Worm (Caenorhabditis elegans) whole organism, L4/young adult: ENCODE results near the gene idpp-16.

Experiments
- dao-5 ChIP-seq: sonication (generic microtip); optimal IDR thresholded peaks from 2 replicates; lab custom pipeline; 2016; ENCODE audit warnings: missing genotype, missing genetic modification characterization, moderate library complexity, missing compliant biosample characterization
- him-1 ChIP-seq: sonication (generic microtip); optimal IDR thresholded peaks from 2 replicates; lab custom pipeline; 2016; ENCODE audit warnings: missing genotype, missing genetic modification reagents, missing genetic modification characterization, missing compliant biosample characterization

DNA sequence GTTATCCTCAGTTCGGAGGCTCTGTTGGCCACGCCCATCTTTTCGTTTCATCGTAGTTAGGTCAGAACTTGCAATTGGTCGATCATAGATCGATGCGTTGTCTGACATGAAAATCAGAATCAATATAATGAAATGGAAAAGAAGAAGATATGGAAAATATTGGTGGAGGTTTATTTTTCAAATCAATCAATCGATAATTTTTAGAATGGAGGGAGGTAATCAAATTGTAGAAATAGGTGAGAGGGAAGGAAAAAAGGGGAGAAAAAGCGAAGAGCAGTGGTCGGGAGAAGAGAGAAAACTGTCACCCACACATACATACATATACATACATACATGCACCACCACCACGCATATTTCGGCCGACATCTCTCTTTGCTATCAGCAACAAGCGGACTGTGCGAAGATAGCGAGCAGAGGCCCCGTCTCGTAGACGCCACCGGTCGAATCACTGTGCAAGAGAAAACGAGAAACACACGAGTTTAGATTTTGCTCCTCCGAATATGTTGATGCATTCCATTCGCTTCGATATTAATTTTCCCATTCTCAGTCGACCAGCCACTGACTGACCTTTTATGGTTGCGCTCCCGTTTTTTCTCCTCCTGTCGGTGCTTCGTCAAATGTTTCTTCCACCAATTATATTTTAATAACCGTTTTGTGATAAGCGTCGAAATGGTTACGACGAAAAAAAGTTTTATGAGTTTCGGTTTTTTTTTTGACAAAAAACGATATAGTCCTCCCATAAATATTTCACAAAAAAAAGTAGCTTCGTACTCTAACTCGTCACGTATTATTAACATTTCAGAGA is 23.1 kb upstream of the idpp-16 start, which contains the start of gene F35B12.10:
- TF ChIP-seq dao-5 (tag; lab: Kevin White, UChicago) (no peak), him-1 (tag; lab: Kevin White, UChicago) (no peak)
